Worm (Caenorhabditis elegans) whole organism, late embryonic: ENCODE results near the gene nhr-167.

Experiments
- C08G9.2 ChIP-seq: sonication (generic microtip); optimal IDR thresholded peaks from 2 replicates; lab custom pipeline; 2016; ENCODE audit warnings: mild to moderate bottlenecking, missing genetic modification characterization, moderate library complexity, missing compliant biosample characterization
- C38D4.7 ChIP-seq: fragments of 200-800 bp; sonication (Bioruptor generic); optimal IDR thresholded peaks from 2 replicates; lab custom pipeline; 2018; ENCODE audit warnings: mild to moderate bottlenecking, missing genetic modification characterization, moderate library complexity, missing compliant biosample characterization
- F13H6.1 ChIP-seq: sonication (generic microtip); optimal IDR thresholded peaks from 2 replicates; lab custom pipeline; 2016; ENCODE audit warnings: missing genetic modification characterization, missing compliant biosample characterization
- T23F11.4 ChIP-seq: fragments of 200-800 bp; sonication (Bioruptor generic); optimal IDR thresholded peaks from 2 replicates; lab custom pipeline; 2018; ENCODE audit warnings: mild to moderate bottlenecking, missing genetic modification characterization, missing compliant biosample characterization
- ahr-1 ChIP-seq: sonication (generic microtip); optimal IDR thresholded peaks from 2 replicates; lab custom pipeline; 2016; ENCODE audit warnings: missing genetic modification characterization, missing compliant biosample characterization
- ama-1 ChIP-seq: fragments of 150-350 bp; optimal IDR thresholded peaks from 2 replicates; lab custom pipeline; 2014
- ceh-14 ChIP-seq: sonication (generic microtip); optimal IDR thresholded peaks from 2 replicates; lab custom pipeline; 2016; ENCODE audit warnings: missing genotype, missing genetic modification characterization, missing compliant biosample characterization
- ceh-2 ChIP-seq: sonication (generic microtip); optimal IDR thresholded peaks from 2 replicates; lab custom pipeline; 2016; ENCODE audit warnings: missing genotype, missing genetic modification characterization, missing compliant biosample characterization
- ceh-24 ChIP-seq: sonication (generic microtip); optimal IDR thresholded peaks from 2 replicates; lab custom pipeline; 2016; ENCODE audit warnings: mild to moderate bottlenecking, missing genetic modification characterization, missing compliant biosample characterization
- ceh-30 ChIP-seq: fragments of 150-350 bp; optimal IDR thresholded peaks from 2 replicates; lab custom pipeline; 2014; ENCODE audit warnings: missing biosample characterization, missing genetic modification characterization
- ceh-31 ChIP-seq: sonication (generic microtip); optimal IDR thresholded peaks from 2 replicates; lab custom pipeline; 2016; ENCODE audit warnings: missing genetic modification characterization, missing compliant biosample characterization
- ceh-34 ChIP-seq: sonication (generic microtip); optimal IDR thresholded peaks from 2 replicates; lab custom pipeline; 2016; ENCODE audit warnings: mild to moderate bottlenecking, missing genetic modification characterization, missing compliant biosample characterization
- ceh-48 ChIP-seq: sonication (generic microtip); optimal IDR thresholded peaks from 2 replicates; lab custom pipeline; 2016; ENCODE audit warnings: missing genetic modification characterization, inconsistent platforms, missing compliant biosample characterization
- ceh-6 ChIP-seq: fragments of 200-800 bp; sonication (Bioruptor generic); optimal IDR thresholded peaks from 2 replicates; lab custom pipeline; 2018; ENCODE audit warnings: mild to moderate bottlenecking, missing genetic modification characterization, missing compliant biosample characterization
- dmd-4 ChIP-seq: sonication (generic microtip); optimal IDR thresholded peaks from 2 replicates; lab custom pipeline; 2016; ENCODE audit warnings: borderline replicate concordance, missing genetic modification characterization, missing compliant biosample characterization
- dve-1 ChIP-seq: sonication (generic microtip); optimal IDR thresholded peaks from 2 replicates; lab custom pipeline; 2017; ENCODE audit warnings: antibody characterized with exemption, mild to moderate bottlenecking, missing genetic modification characterization, missing compliant biosample characterization
- elt-2 ChIP-seq: sonication (generic microtip); optimal IDR thresholded peaks from 2 replicates; lab custom pipeline; 2016; ENCODE audit warnings: missing genetic modification reagents, missing genetic modification characterization, missing compliant biosample characterization
- elt-4 ChIP-seq: sonication (generic microtip); optimal IDR thresholded peaks from 2 replicates; lab custom pipeline; 2016; ENCODE audit warnings: missing genetic modification characterization, missing compliant biosample characterization
- ets-4 ChIP-seq: sonication (generic microtip); optimal IDR thresholded peaks from 2 replicates; lab custom pipeline; 2016; ENCODE audit warnings: missing genetic modification characterization, missing compliant biosample characterization
- fkh-10 ChIP-seq: fragments of 150-350 bp; optimal IDR thresholded peaks from 2 replicates; lab custom pipeline; 2014; ENCODE audit warnings: missing biosample characterization, missing genetic modification reagents, missing genetic modification characterization
- fkh-6 ChIP-seq: sonication (generic microtip); optimal IDR thresholded peaks from 2 replicates; lab custom pipeline; 2016; ENCODE audit warnings: missing genetic modification characterization, missing compliant biosample characterization
- hlh-15 ChIP-seq: sonication (generic microtip); optimal IDR thresholded peaks from 2 replicates; lab custom pipeline; 2016; ENCODE audit warnings: missing genetic modification characterization, missing compliant biosample characterization
- hlh-30 ChIP-seq: sonication (generic microtip); optimal IDR thresholded peaks from 2 replicates; lab custom pipeline; 2017; ENCODE audit warnings: antibody characterized with exemption, missing genetic modification characterization, missing compliant biosample characterization; ENCODE audit not compliant: insufficient read depth
- hlh-8 ChIP-seq: sonication (generic microtip); optimal IDR thresholded peaks from 2 replicates; lab custom pipeline; 2016; ENCODE audit warnings: missing genotype, missing genetic modification characterization, missing compliant biosample characterization
- lin-11 ChIP-seq: fragments of 200-800 bp; sonication (Bioruptor generic); optimal IDR thresholded peaks from 2 replicates; lab custom pipeline; 2018; ENCODE audit warnings: mild to moderate bottlenecking, missing genetic modification characterization, missing compliant biosample characterization
- nfya-1 ChIP-seq: sonication (generic microtip); optimal IDR thresholded peaks from 2 replicates; lab custom pipeline; 2017; ENCODE audit warnings: missing genetic modification characterization, mild to moderate bottlenecking, missing compliant biosample characterization, antibody characterized with exemption, moderate library complexity
- nhr-11 ChIP-seq: fragments of 150-350 bp; optimal IDR thresholded peaks from 2 replicates; lab custom pipeline; 2014; ENCODE audit warnings: missing biosample characterization, missing genetic modification characterization
- pag-3 ChIP-seq: sonication (generic microtip); optimal IDR thresholded peaks from 2 replicates; lab custom pipeline; 2016; ENCODE audit warnings: missing compliant biosample characterization, missing genetic modification characterization, borderline replicate concordance
- pat-9 ChIP-seq: fragments of 200-800 bp; sonication (Bioruptor generic); optimal IDR thresholded peaks from 2 replicates; lab custom pipeline; 2018; ENCODE audit warnings: mild to moderate bottlenecking, missing genetic modification characterization, moderate library complexity, missing compliant biosample characterization
- pax-1 ChIP-seq: fragments of 150-350 bp; optimal IDR thresholded peaks from 2 replicates; lab custom pipeline; 2014; ENCODE audit warnings: missing biosample characterization, missing genetic modification characterization
- pha-2 ChIP-seq: sonication (generic microtip); optimal IDR thresholded peaks from 2 replicates; lab custom pipeline; 2017; ENCODE audit warnings: mild to moderate bottlenecking, missing genetic modification characterization, missing compliant biosample characterization
- pha-4 ChIP-seq: fragments of 150-350 bp; optimal IDR thresholded peaks from 2 replicates; lab custom pipeline; 2018; ENCODE audit warnings: missing biosample characterization, missing genetic modification reagents, missing genetic modification characterization
- pqm-1 ChIP-seq: sonication (generic microtip); optimal IDR thresholded peaks from 2 replicates; lab custom pipeline; 2016; ENCODE audit warnings: missing genetic modification characterization, missing compliant biosample characterization
- ref-2 ChIP-seq: sonication (generic microtip); optimal IDR thresholded peaks from 2 replicates; lab custom pipeline; 2016; ENCODE audit warnings: missing genetic modification characterization, missing compliant biosample characterization
- rnt-1 ChIP-seq: sonication (generic microtip); optimal IDR thresholded peaks from 2 replicates; lab custom pipeline; 2016; ENCODE audit warnings: missing genetic modification characterization, missing compliant biosample characterization
- sdc-2 ChIP-seq: sonication (generic microtip); optimal IDR thresholded peaks from 2 replicates; lab custom pipeline; 2016; ENCODE audit warnings: missing genotype, missing genetic modification characterization, missing compliant biosample characterization
- syd-9 ChIP-seq: sonication (generic microtip); optimal IDR thresholded peaks from 2 replicates; lab custom pipeline; 2016; ENCODE audit warnings: mild to moderate bottlenecking, missing genetic modification characterization, moderate library complexity, missing compliant biosample characterization
- tbx-2 ChIP-seq: sonication (generic microtip); optimal IDR thresholded peaks from 2 replicates; lab custom pipeline; 2016; ENCODE audit warnings: missing genetic modification characterization, missing compliant biosample characterization
- unc-3 ChIP-seq, 2 experiments: fragments of 200-800 bp in 1 of 2; sonication (Bioruptor generic) in 1 of 2; sonication (generic microtip) in 1 of 2; conservative IDR thresholded peaks in 1 of 2; optimal IDR thresholded peaks in 1 of 2; 2 replicates each; pipeline versions ENCODE4 v1.3.6 to Lab custom; 2016 to 2022; ENCODE audit warnings: missing compliant biosample characterization in 2 of 2, missing genetic modification characterization in 2 of 2, missing genetic modification reagents in 1 of 2
- unc-42 ChIP-seq: sonication (generic microtip); optimal IDR thresholded peaks from 2 replicates; lab custom pipeline; 2016; ENCODE audit warnings: missing genotype, missing genetic modification characterization, missing compliant biosample characterization
- unc-55 ChIP-seq: sonication (generic microtip); optimal IDR thresholded peaks from 2 replicates; lab custom pipeline; 2017; ENCODE audit warnings: missing biosample characterization, missing genetic modification reagents, missing genetic modification characterization
- ztf-16 ChIP-seq: sonication (generic microtip); optimal IDR thresholded peaks from 2 replicates; lab custom pipeline; 2017; ENCODE audit warnings: missing genetic modification characterization, missing compliant biosample characterization

The nhr-167 gene

DNA sequence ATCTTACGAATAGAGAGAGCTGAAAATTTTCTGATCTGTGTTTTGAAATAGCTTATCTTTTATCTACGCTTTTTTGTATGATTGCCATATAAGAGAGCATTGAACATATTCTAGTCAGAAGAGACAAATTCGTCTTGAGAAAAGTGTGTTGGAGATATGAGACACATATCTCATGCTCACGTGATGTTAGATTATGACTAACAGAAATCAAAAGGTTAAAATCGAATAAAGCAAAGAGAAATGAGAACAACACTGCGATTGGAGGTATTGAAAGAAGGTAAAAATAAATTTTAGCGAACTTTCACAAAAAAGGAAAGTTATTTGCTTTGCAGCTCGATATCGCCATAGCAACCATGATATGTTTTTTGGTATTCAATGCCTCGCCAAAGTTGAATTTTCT is at the start of gene nhr-167:
nhr-167 (minus strand) TSS at position 21 of the 400 bp plus-strand sequence.
- no peak for TF ChIP-seq lin-11 (tag; lab: Kevin White, UChicago)
- TF ChIP-seq pat-9 (tag; lab: Kevin White, UChicago), result no peak
- TF ChIP-seq nhr-11 (tag; lab: Kevin White, UChicago), result no peak
- no peak for TF ChIP-seq C08G9.2 (tag; lab: Kevin White, UChicago)

ce11 chrX:12025070-12025789 is 43.3 kb upstream of the nhr-167 start, which contains the start of gene B0198.2:
B0198.2 (plus strand) TSS chrX:12025739.
- no peak for TF ChIP-seq elt-2 (tag; lab: Kevin White, UChicago)
- TF ChIP-seq, all 69 proteins: peak for 0

- TF ChIP-seq ama-1, result no peak
- no peak for TF ChIP-seq pag-3 (tag; lab: Kevin White, UChicago)
- no peak for TF ChIP-seq fkh-6
- no peak for TF ChIP-seq dve-1
- TF ChIP-seq syd-9 (tag; lab: Kevin White, UChicago), result no peak
- TF ChIP-seq unc-3 (GFP tag; conservative IDR thresholded peaks at IDR 0.05; lab: Robert Waterston, UW), result no peak
- TF ChIP-seq unc-3 (tag; optimal IDR thresholded peaks at IDR 0.05; lab: Kevin White, UChicago), result no peak
- no peak for TF ChIP-seq sdc-2
- no peak for TF ChIP-seq ceh-24 (tag; lab: Kevin White, UChicago)
- no peak for TF ChIP-seq ets-4 (tag; lab: Kevin White, UChicago)
- no peak for TF ChIP-seq fkh-10
- no peak for TF ChIP-seq F13H6.1 (tag; lab: Kevin White, UChicago)
- no peak for TF ChIP-seq dmd-4 (tag; lab: Kevin White, UChicago)
- no peak for TF ChIP-seq ceh-2
- TF ChIP-seq ahr-1 (tag; lab: Kevin White, UChicago), result no peak
- no peak for TF ChIP-seq C08G9.2 (tag; lab: Kevin White, UChicago)
- no peak for TF ChIP-seq ceh-14
- no peak for TF ChIP-seq C38D4.7 (GFP tag; lab: Kevin White, UChicago)
These were observed 40.6 kb upstream of the nhr-167 start for ce11 chrX:12022496-12022895.

- TF ChIP-seq ceh-6 (GFP tag; lab: Kevin White, UChicago) (no peak), unc-42 (peak; percentile 57), pax-1 (no peak)
These were observed 39.6 kb upstream of the nhr-167 start for ce11 chrX:12021446-12021845.

DNA sequence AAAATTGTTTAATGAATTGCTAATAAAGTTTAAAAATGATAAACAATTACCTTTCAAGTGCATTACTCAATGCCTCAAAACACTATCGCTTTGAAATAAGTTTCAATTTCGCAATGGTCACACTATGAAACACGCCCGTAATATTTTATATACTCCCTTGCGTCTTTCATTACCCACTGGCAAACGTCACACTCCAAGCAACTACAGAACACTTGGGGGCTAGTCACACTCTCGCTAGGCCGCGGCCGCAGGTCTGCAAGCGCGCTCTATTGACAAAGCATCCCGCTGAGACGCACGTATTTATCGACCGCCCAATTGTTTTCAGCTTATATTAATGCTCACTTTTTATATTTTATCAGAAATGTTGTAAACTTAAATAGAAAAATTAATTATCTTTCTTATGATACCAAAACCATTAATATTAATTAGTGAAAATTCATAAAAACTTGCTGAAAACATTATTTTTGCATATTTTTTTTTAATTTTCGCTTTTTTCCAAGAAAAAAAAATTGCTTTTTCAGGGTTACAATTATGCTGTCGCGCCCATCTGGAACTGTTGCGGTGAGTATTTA is 36.1 kb upstream of the nhr-167 start, which contains the start of the genes nmat-1 and ucr-2.1:
nmat-1 (minus strand) TSS at position 136 of the 572 bp plus-strand sequence.
ucr-2.1 (plus strand) TSS at position 522 of the 572 bp plus-strand sequence.
- TF ChIP-seq T23F11.4 (no peak), pqm-1 (peak; percentile 18), pha-2 (tag; lab: Kevin White, UChicago) (peak; percentile 11), unc-3 (GFP tag; conservative IDR thresholded peaks at IDR 0.05; lab: Robert Waterston, UW) (no peak), unc-3 (tag; optimal IDR thresholded peaks at IDR 0.05; lab: Kevin White, UChicago) (peak; percentile 18), hlh-8 (tag; lab: Kevin White, UChicago) (no peak), unc-55 (GFP tag; lab: Kevin White, UChicago) (peak; percentile 45), ceh-30 (peak; percentile 36), unc-42 (peak; percentile 33), ets-4 (tag; lab: Kevin White, UChicago) (peak; percentile 46), elt-2 (tag; lab: Kevin White, UChicago) (peak; percentile 31), elt-4 (no peak), pha-4 (tag; lab: Kevin White, UChicago) (no peak), hlh-30 (tag; lab: Kevin White, UChicago) (peak; percentile 66), ceh-14 (peak; percentile 62), tbx-2 (peak; percentile 54), hlh-15 (no peak), ztf-16 (tag; lab: Kevin White, UChicago) (peak; percentile 9), ceh-31 (peak; percentile 74), dve-1 (peak; percentile 37), ama-1 (no peak), C08G9.2 (tag; lab: Kevin White, UChicago) (peak; percentile 64), nfya-1 (peak; percentile 37), sdc-2 (peak; percentile 33), ceh-48 (tag; lab: Kevin White, UChicago) (peak; percentile 29), rnt-1 (tag; lab: Kevin White, UChicago) (peak; percentile 35), ref-2 (peak; percentile 98), fkh-10 (no peak), ceh-34 (tag; lab: Kevin White, UChicago) (peak; percentile 12)
